Fruit fly (Drosophila melanogaster) whole organism, pupa: Measurements from ENCODE around the gene Raf.
A peak's percentile ranks its signal among the peaks of the same experiment; 100 is the strongest.

ENCODE experiments used
- CG10348 ChIP-seq: fragments of 200-800 bp; sonication (Bioruptor generic); IDR thresholded peaks from 2 replicates; pipeline ENCODE4 v1.3.6; 2022; ENCODE audit warnings: missing biosample characterization, missing genetic modification characterization
- CG12605 ChIP-seq: fragments of 200-800 bp; sonication (Bioruptor generic); IDR thresholded peaks from 2 replicates; pipeline ENCODE4 v1.3.6; 2022; ENCODE audit warnings: missing biosample characterization, missing genetic modification characterization
- CG13204 ChIP-seq: fragments of 200-800 bp; sonication (Bioruptor generic); optimal IDR thresholded peaks from 2 replicates; lab custom pipeline; 2018; ENCODE audit warnings: missing biosample characterization, mild to moderate bottlenecking, missing genetic modification characterization, moderate library complexity
- CG14655 ChIP-seq: fragments of 200-800 bp; sonication (Bioruptor generic); optimal IDR thresholded peaks from 3 replicates; lab custom pipeline; 2017; ENCODE audit warnings: mild to moderate bottlenecking, missing biosample characterization, missing genetic modification reagents, missing genetic modification characterization
- CG15710 ChIP-seq: fragments of 200-800 bp; sonication (Bioruptor generic); optimal IDR thresholded peaks from 2 replicates; lab custom pipeline; 2018; ENCODE audit warnings: missing biosample characterization, mild to moderate bottlenecking, missing genetic modification characterization, moderate library complexity
- CG17806 ChIP-seq: fragments of 200-800 bp; sonication (Bioruptor generic); optimal IDR thresholded peaks from 2 replicates; lab custom pipeline; 2018; ENCODE audit warnings: missing biosample characterization, mild to moderate bottlenecking, missing genetic modification characterization, moderate library complexity
- CG32121 ChIP-seq: fragments of 200-800 bp; sonication (Bioruptor generic); IDR thresholded peaks from 2 replicates; pipeline ENCODE4 v1.3.6; 2022; ENCODE audit warnings: missing biosample characterization, missing genetic modification characterization
- CG34367 ChIP-seq: fragments of 200-800 bp; sonication (Bioruptor generic); optimal IDR thresholded peaks from 2 replicates; lab custom pipeline; 2018; ENCODE audit warnings: missing biosample characterization, mild to moderate bottlenecking, missing genetic modification characterization
- CG4496 ChIP-seq: fragments of 200-800 bp; sonication (Bioruptor generic); IDR thresholded peaks from 3 replicates; pipeline ENCODE4 v1.3.6; 2022; ENCODE audit warnings: missing biosample characterization, missing genetic modification characterization
- CG8159 ChIP-seq: fragments of 200-800 bp; sonication (Bioruptor generic); optimal IDR thresholded peaks from 3 replicates; lab custom pipeline; 2018; ENCODE audit warnings: missing biosample characterization, mild to moderate bottlenecking, missing genetic modification characterization, moderate library complexity
- CG8301 ChIP-seq: fragments of 200-800 bp; sonication (Bioruptor generic); optimal IDR thresholded peaks from 2 replicates; lab custom pipeline; 2018; ENCODE audit warnings: missing biosample characterization, mild to moderate bottlenecking, missing genetic modification characterization
- CG9948 ChIP-seq: fragments of 200-800 bp; sonication (Bioruptor generic); optimal IDR thresholded peaks from 2 replicates; lab custom pipeline; 2018; ENCODE audit warnings: missing biosample characterization, mild to moderate bottlenecking, missing genetic modification characterization, moderate library complexity
- D1 ChIP-seq: fragments of 200-800 bp; sonication (Bioruptor generic); optimal IDR thresholded peaks from 2 replicates; lab custom pipeline; 2018; ENCODE audit warnings: missing biosample characterization, mild to moderate bottlenecking, missing genetic modification characterization, moderate library complexity
- EcR ChIP-seq: fragments of 200-800 bp; sonication (Bioruptor generic); optimal IDR thresholded peaks from 3 replicates; lab custom pipeline; 2019; ENCODE audit warnings: missing biosample characterization, missing genetic modification characterization, mild to moderate bottlenecking, moderate library complexity, missing genetic modification reagents
- Ets98B ChIP-seq: fragments of 200-800 bp; sonication (Bioruptor generic); IDR thresholded peaks from 2 replicates; pipeline ENCODE4 v1.3.6; 2022; ENCODE audit warnings: missing biosample characterization, missing genetic modification characterization
- Pif1A ChIP-seq: fragments of 200-800 bp; sonication (Bioruptor generic); optimal IDR thresholded peaks from 3 replicates; lab custom pipeline; 2016; ENCODE audit warnings: missing biosample characterization, missing genetic modification characterization
- Pif1B ChIP-seq: fragments of 200-800 bp; sonication (Bioruptor generic); optimal IDR thresholded peaks from 3 replicates; lab custom pipeline; 2016; ENCODE audit warnings: missing biosample characterization, missing genetic modification characterization
- Snoo ChIP-seq: fragments of 200-800 bp; sonication (Bioruptor generic); optimal IDR thresholded peaks from 3 replicates; lab custom pipeline; 2017; ENCODE audit warnings: missing biosample characterization, mild to moderate bottlenecking, missing genetic modification characterization, inconsistent platforms
- fd96Ca ChIP-seq: fragments of 200-800 bp; sonication (Bioruptor generic); IDR thresholded peaks from 3 replicates; pipeline ENCODE4 v1.3.6; 2022; ENCODE audit warnings: missing biosample characterization, missing genetic modification characterization
- gl ChIP-seq: fragments of 200-800 bp; sonication (Bioruptor generic); optimal IDR thresholded peaks from 2 replicates; lab custom pipeline; 2018; ENCODE audit warnings: missing biosample characterization, mild to moderate bottlenecking, missing genetic modification characterization
- rn ChIP-seq: fragments of 200-800 bp; sonication (Bioruptor generic); IDR thresholded peaks from 2 replicates; pipeline ENCODE4 v1.3.6; 2022; ENCODE audit warnings: missing biosample characterization, missing genetic modification characterization

Raf gene

DNA sequence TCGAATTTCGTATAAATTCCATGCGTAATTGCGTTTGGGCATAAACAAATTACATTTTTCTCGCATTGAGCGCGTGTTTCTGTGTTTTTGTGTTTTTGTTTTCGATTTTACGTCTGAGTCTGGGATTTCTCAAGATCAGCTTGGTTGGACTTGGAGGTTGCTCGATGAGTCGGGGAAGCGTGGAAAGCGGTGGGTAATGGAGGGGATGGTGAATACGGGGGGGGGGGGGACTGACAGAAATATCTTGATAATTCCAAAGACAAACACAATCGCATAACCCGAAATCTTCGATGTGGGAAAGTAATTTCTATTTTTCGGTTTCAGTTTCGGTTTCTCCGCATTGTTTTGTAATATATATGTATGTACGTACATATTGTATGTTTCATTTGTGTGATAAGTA, 10.0 kb downstream of the Raf start:
- TF ChIP-seq gl (tag; lab: Kevin White, UChicago) (no peak), CG12605 (GFP tag; lab: Robert Waterston, UW) (no peak), Pif1A (GFP tag; lab: Kevin White, UChicago) (no peak)

dm6 chrX:2305842-2306300, 10.6 kb downstream of the Raf start:
- TF ChIP-seq gl (tag; lab: Kevin White, UChicago) (peak; percentile 10), CG14655 (GFP tag; lab: Kevin White, UChicago) (no peak), Snoo (no peak), D1 (tag; lab: Kevin White, UChicago) (no peak), CG10348 (GFP tag; lab: Robert Waterston, UW) (no peak), CG4496 (GFP tag; lab: Robert Waterston, UW) (no peak), CG9948 (tag; lab: Kevin White, UChicago) (no peak), CG32121 (GFP tag; lab: Robert Waterston, UW) (peak; percentile 12; the same call in 1 of the 2 replicates), EcR (peak; percentile 92), rn (no peak), CG8159 (no peak), CG17806 (tag; lab: Kevin White, UChicago) (no peak), CG34367 (tag; lab: Kevin White, UChicago) (no peak), Pif1A (GFP tag; lab: Kevin White, UChicago) (no peak), CG13204 (GFP tag; lab: Kevin White, UChicago) (peak; percentile 30), CG8301 (no peak), Ets98B (GFP tag; lab: Robert Waterston, UW) (peak; percentile 19; the same call in 1 of the 2 replicates), Pif1B (GFP tag; lab: Kevin White, UChicago) (no peak), CG12605 (GFP tag; lab: Robert Waterston, UW) (peak; percentile 33; the same call in 1 of the 2 replicates), CG15710 (no peak), fd96Ca (GFP tag; lab: Robert Waterston, UW) (no peak)
- TF ChIP-seq, all 21 proteins: peak for 6

DNA sequence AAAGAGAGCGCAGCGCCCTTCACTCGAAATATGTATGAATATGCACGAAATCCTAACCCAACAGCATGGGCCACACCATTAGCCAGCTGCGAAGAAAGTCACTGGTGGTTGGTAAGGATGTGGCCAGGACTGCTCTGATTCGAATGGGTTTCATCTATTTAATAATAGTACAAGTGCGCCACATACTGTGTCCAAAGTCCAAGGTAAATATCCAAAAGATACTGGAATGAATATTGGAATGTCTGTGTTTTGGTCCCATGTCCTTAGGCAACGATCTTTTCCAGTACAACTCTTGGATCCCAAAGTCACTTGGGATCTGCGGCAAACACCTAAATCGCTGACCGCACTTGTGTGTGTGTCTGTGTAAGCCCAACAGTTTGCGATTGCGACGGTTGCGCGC, 11.0 kb downstream of the Raf start:
- TF ChIP-seq CG15710 (peak; percentile 51), CG32121 (GFP tag; lab: Robert Waterston, UW) (peak; percentile 53), CG8159 (peak; percentile 68), CG34367 (tag; lab: Kevin White, UChicago) (peak; percentile 53), CG17806 (tag; lab: Kevin White, UChicago) (peak; percentile 56), CG4496 (GFP tag; lab: Robert Waterston, UW) (peak; percentile 53; the same call in 2 of the 3 replicates), D1 (tag; lab: Kevin White, UChicago) (peak; percentile 17), CG10348 (GFP tag; lab: Robert Waterston, UW) (0 out of 2 replicates have a peak, but pooled peaks have one; percentile 25), Snoo (peak; percentile 61), EcR (no peak), Pif1B (GFP tag; lab: Kevin White, UChicago) (peak; percentile 73), CG13204 (GFP tag; lab: Kevin White, UChicago) (no peak), CG14655 (GFP tag; lab: Kevin White, UChicago) (peak; percentile 85), Ets98B (GFP tag; lab: Robert Waterston, UW) (no peak; the same call in 1 of the 2 replicates), gl (tag; lab: Kevin White, UChicago) (no peak), Pif1A (GFP tag; lab: Kevin White, UChicago) (peak; percentile 76), CG8301 (peak; percentile 78), CG12605 (GFP tag; lab: Robert Waterston, UW) (no peak), fd96Ca (GFP tag; lab: Robert Waterston, UW) (peak; percentile 66), rn (peak; percentile 27; the same call in 1 of the 2 replicates), CG9948 (tag; lab: Kevin White, UChicago) (peak; percentile 65)

- TF ChIP-seq CG32121 (GFP tag; lab: Robert Waterston, UW): no peak
- peak; percentile 10 for TF ChIP-seq CG13204 (GFP tag; lab: Kevin White, UChicago)
- TF ChIP-seq, all 21 proteins: peak for 1
Measured at dm6 chrX:2306760-2307159, 11.5 kb downstream of the Raf start.

dm6 chrX:2307564-2307963, 12.3 kb downstream of the Raf start:
- TF ChIP-seq CG8159: peak; percentile 10
- TF ChIP-seq Pif1A (GFP tag; lab: Kevin White, UChicago): no peak
- TF ChIP-seq CG12605 (GFP tag; lab: Robert Waterston, UW): no peak
- peak; percentile 11 for TF ChIP-seq CG9948 (tag; lab: Kevin White, UChicago)
- TF ChIP-seq Snoo: no peak
- peak; percentile 23 for TF ChIP-seq EcR
- peak; percentile 19 for TF ChIP-seq gl (tag; lab: Kevin White, UChicago)
- peak; percentile 61 for TF ChIP-seq CG13204 (GFP tag; lab: Kevin White, UChicago)
- TF ChIP-seq, all 21 proteins: peak for 5

DNA sequence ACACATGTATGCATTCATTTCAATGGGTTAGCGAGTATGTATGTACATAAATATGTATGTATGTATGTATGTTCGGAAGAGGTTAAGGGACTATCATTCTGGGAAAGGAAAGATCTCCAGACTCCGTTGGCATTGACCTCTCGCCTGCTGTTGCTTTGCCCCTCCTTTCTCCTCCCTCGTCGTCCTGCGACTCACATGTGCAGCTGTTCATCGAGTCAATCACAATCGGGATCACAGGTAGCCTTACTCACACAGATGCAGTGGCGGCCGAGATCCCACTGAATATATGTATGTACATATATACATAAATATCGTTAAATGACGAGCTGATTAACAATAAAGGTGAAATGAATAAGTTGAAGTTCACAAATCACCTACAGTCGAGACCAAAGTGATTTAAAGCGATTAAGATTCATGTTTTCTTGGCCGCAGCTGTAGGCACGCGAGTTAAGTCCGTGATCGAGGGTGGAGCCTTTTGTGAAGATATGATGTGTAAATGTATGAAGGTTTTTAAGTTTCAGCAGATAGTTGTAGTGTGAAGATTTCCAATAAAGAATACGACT, 13.2 kb downstream of the Raf start:
- TF ChIP-seq CG4496 (GFP tag; lab: Robert Waterston, UW): no peak
- TF ChIP-seq Snoo: no peak
- no peak for TF ChIP-seq CG15710
- no peak for TF ChIP-seq Pif1B (GFP tag; lab: Kevin White, UChicago)
- peak; percentile 19 for TF ChIP-seq EcR
- TF ChIP-seq, all 21 proteins: peak for 1
